Fruit fly (Drosophila melanogaster): ENCODE results near the gene Datp.

DNA sequence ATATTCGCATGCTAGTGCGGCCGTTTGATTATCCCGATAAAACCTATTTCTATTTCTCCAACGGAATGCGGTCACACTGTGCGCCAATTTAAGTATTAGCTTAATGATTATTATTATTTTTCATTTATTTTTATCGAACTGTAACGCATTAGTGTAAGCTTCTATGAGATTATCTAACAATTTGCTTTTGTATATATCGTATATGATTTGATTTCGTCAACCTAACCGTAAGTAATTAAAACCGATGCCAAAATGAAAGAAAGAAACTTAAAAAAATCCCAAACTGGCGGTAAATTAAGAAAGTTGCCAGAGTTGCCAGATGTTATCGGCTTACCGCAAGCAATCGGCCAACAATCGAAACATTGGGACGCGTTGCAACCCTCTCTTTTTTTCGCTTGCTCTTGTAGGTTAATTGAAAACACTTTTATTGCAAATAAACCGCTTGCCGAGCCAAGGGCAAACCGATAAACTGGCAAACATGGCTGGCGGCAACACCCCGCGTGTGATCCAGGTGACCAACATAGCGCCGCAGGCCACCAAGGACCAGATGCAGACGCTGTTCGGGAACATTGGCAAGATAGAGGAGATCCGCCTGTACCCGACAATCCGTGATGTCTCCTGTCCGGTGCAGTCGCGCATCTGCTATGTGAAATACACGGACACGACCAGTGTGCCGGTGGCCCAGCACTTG lies 25.9 kb downstream of the Datp start, which contains the start of the genes Etl1 and Srp54:
- TF ChIP-seq psq (optimal IDR thresholded peaks at IDR 0.05) (no peak), pan (optimal IDR thresholded peaks at IDR 0.05) (no peak)
